Worm (Caenorhabditis elegans) whole organism, L2 larva: ENCODE measurements around the gene T04A6.2.

Experiments
- C34F6.9 ChIP-seq: fragments of 150-350 bp; optimal IDR thresholded peaks from 2 replicates; lab custom pipeline; 2014; ENCODE audit warnings: missing biosample characterization, missing genetic modification characterization
- F13H6.1 ChIP-seq: sonication (generic microtip); optimal IDR thresholded peaks from 2 replicates; lab custom pipeline; 2016; ENCODE audit warnings: missing genetic modification characterization, missing compliant biosample characterization
- R02D3.7 ChIP-seq: fragments of 150-350 bp; optimal IDR thresholded peaks from 2 replicates; lab custom pipeline; 2014; ENCODE audit warnings: missing biosample characterization, missing genetic modification characterization
- Y55F3AM.14 ChIP-seq: fragments of 200-800 bp; sonication (Bioruptor generic); optimal IDR thresholded peaks from 2 replicates; lab custom pipeline; 2018; ENCODE audit warnings: mild to moderate bottlenecking, missing genetic modification characterization, missing compliant biosample characterization
- ZK546.5 ChIP-seq: sonication (generic microtip); optimal IDR thresholded peaks from 2 replicates; lab custom pipeline; 2017; ENCODE audit warnings: missing biosample characterization, missing genetic modification characterization
- alr-1 ChIP-seq: fragments of 150-350 bp; optimal IDR thresholded peaks from 2 replicates; lab custom pipeline; 2014; ENCODE audit warnings: missing biosample characterization, missing genetic modification characterization
- aly-2 ChIP-seq: fragments of 150-350 bp; optimal IDR thresholded peaks from 2 replicates; lab custom pipeline; 2014; ENCODE audit warnings: missing biosample characterization, missing genetic modification characterization
- ama-1 ChIP-seq: fragments of 150-350 bp; optimal IDR thresholded peaks from 2 replicates; lab custom pipeline; 2018; ENCODE audit warnings: inconsistent platforms
- blmp-1 ChIP-seq: sonication (generic microtip); optimal IDR thresholded peaks from 2 replicates; lab custom pipeline; 2017; ENCODE audit warnings: missing genetic modification characterization, mild to moderate bottlenecking, missing compliant biosample characterization, antibody characterized with exemption, moderate library complexity; ENCODE audit not compliant: insufficient read depth
- ceh-16 ChIP-seq: fragments of 150-350 bp; optimal IDR thresholded peaks from 2 replicates; lab custom pipeline; 2014; ENCODE audit warnings: missing biosample characterization, missing genetic modification characterization
- ceh-82 ChIP-seq: fragments of 150-350 bp; optimal IDR thresholded peaks from 2 replicates; lab custom pipeline; 2014; ENCODE audit warnings: missing biosample characterization, missing genetic modification characterization
- crh-2 ChIP-seq: sonication (generic microtip); optimal IDR thresholded peaks from 2 replicates; lab custom pipeline; 2017; ENCODE audit warnings: missing biosample characterization, missing genetic modification characterization
- dmd-4 ChIP-seq: sonication (generic microtip); optimal IDR thresholded peaks from 2 replicates; lab custom pipeline; 2017; ENCODE audit warnings: missing biosample characterization, missing genetic modification characterization
- egl-27 ChIP-seq: sonication (generic microtip); optimal IDR thresholded peaks from 3 replicates; lab custom pipeline; 2017; ENCODE audit warnings: missing biosample characterization, missing genetic modification reagents, missing genetic modification characterization
- elt-1 ChIP-seq: fragments of 150-350 bp; optimal IDR thresholded peaks from 2 replicates; lab custom pipeline; 2014; ENCODE audit warnings: missing biosample characterization, missing genetic modification characterization
- elt-3 ChIP-seq: sonication (generic microtip); optimal IDR thresholded peaks from 2 replicates; lab custom pipeline; 2017; ENCODE audit warnings: missing biosample characterization, missing genetic modification characterization
- fos-1 ChIP-seq: fragments of 150-350 bp; optimal IDR thresholded peaks from 2 replicates; lab custom pipeline; 2014; ENCODE audit warnings: missing biosample characterization, missing genetic modification characterization
- gmeb-1 ChIP-seq: fragments of 150-350 bp; optimal IDR thresholded peaks from 2 replicates; lab custom pipeline; 2014; ENCODE audit warnings: missing biosample characterization, missing genetic modification characterization
- lin-11 ChIP-seq: fragments of 150-350 bp; sonication (generic microtip); optimal IDR thresholded peaks from 2 replicates; lab custom pipeline; 2014; ENCODE audit warnings: missing biosample characterization, missing genetic modification characterization, inconsistent platforms, mixed read lengths
- lin-13 ChIP-seq: fragments of 150-350 bp; optimal IDR thresholded peaks from 2 replicates; lab custom pipeline; 2014; ENCODE audit warnings: missing biosample characterization, missing genetic modification reagents, missing genetic modification characterization
- lin-39 ChIP-seq: fragments of 150-350 bp; optimal IDR thresholded peaks from 2 replicates; lab custom pipeline; 2014; ENCODE audit warnings: missing biosample characterization, missing genetic modification reagents, missing genetic modification characterization
- lsy-2 ChIP-seq, 2 experiments: fragments of 150-350 bp in 1 of 2; sonication (generic microtip) in 1 of 2; optimal IDR thresholded peaks; 2 replicates each; lab custom pipeline; 2014 to 2017; ENCODE audit warnings: missing biosample characterization in 2 of 2, missing genetic modification characterization in 2 of 2
- mab-5 ChIP-seq: fragments of 150-350 bp; optimal IDR thresholded peaks from 2 replicates; lab custom pipeline; 2014; ENCODE audit warnings: missing biosample characterization, missing genetic modification characterization
- mbf-1 ChIP-seq: sonication (generic microtip); optimal IDR thresholded peaks from 2 replicates; lab custom pipeline; 2017; ENCODE audit warnings: missing biosample characterization, missing genetic modification characterization
- mdl-1 ChIP-seq, 2 experiments: fragments of 150-350 bp in 1 of 2; sonication (generic microtip) in 1 of 2; optimal IDR thresholded peaks; 2 replicates each; lab custom pipeline; 2017; ENCODE audit warnings: missing biosample characterization in 2 of 2, missing genetic modification characterization in 2 of 2
- nhr-10 ChIP-seq: sonication (generic microtip); optimal IDR thresholded peaks from 2 replicates; lab custom pipeline; 2017; ENCODE audit warnings: missing biosample characterization, missing genetic modification characterization
- nhr-11 ChIP-seq: fragments of 150-350 bp; optimal IDR thresholded peaks from 2 replicates; lab custom pipeline; 2014; ENCODE audit warnings: missing biosample characterization, missing genetic modification characterization
- nhr-12 ChIP-seq: fragments of 150-350 bp; optimal IDR thresholded peaks from 2 replicates; lab custom pipeline; 2014; ENCODE audit warnings: missing biosample characterization, missing genetic modification characterization
- nhr-21 ChIP-seq: fragments of 150-350 bp; optimal IDR thresholded peaks from 2 replicates; lab custom pipeline; 2014; ENCODE audit warnings: missing biosample characterization, missing genetic modification characterization
- nhr-23 ChIP-seq: fragments of 150-350 bp; optimal IDR thresholded peaks from 2 replicates; lab custom pipeline; 2014; ENCODE audit warnings: missing biosample characterization, missing genetic modification reagents, missing genetic modification characterization
- nhr-237 ChIP-seq: fragments of 150-350 bp; optimal IDR thresholded peaks from 2 replicates; lab custom pipeline; 2014; ENCODE audit warnings: missing biosample characterization, missing genetic modification characterization
- nhr-25 ChIP-seq: fragments of 150-350 bp; sonication (generic microtip); optimal IDR thresholded peaks from 3 replicates; lab custom pipeline; 2014; ENCODE audit warnings: missing biosample characterization, missing genetic modification characterization
- nhr-6 ChIP-seq: fragments of 150-350 bp; optimal IDR thresholded peaks from 2 replicates; lab custom pipeline; 2014; ENCODE audit warnings: missing biosample characterization, missing genetic modification characterization
- nhr-77 ChIP-seq: fragments of 150-350 bp; optimal IDR thresholded peaks from 2 replicates; lab custom pipeline; 2014; ENCODE audit warnings: missing biosample characterization, missing genetic modification characterization
- peb-1 ChIP-seq: fragments of 150-350 bp; optimal IDR thresholded peaks from 2 replicates; lab custom pipeline; 2014; ENCODE audit warnings: missing biosample characterization, missing genetic modification characterization
- sem-4 ChIP-seq: fragments of 150-350 bp; optimal IDR thresholded peaks from 2 replicates; lab custom pipeline; 2014; ENCODE audit warnings: missing biosample characterization, missing genetic modification reagents, missing genetic modification characterization
- skn-1 ChIP-seq: sonication (generic microtip); optimal IDR thresholded peaks from 2 replicates; lab custom pipeline; 2017; ENCODE audit warnings: missing biosample characterization, missing genetic modification characterization
- sma-3 ChIP-seq: sonication (generic microtip); optimal IDR thresholded peaks from 2 replicates; lab custom pipeline; 2016; ENCODE audit warnings: missing genetic modification reagents, missing genetic modification characterization, missing compliant biosample characterization
- snpc-4 ChIP-seq: fragments of 150-350 bp; optimal IDR thresholded peaks from 2 replicates; lab custom pipeline; 2014; ENCODE audit warnings: missing biosample characterization, missing genetic modification characterization
- unc-39 ChIP-seq: fragments of 150-350 bp; optimal IDR thresholded peaks from 2 replicates; lab custom pipeline; 2014; ENCODE audit warnings: missing biosample characterization, missing genetic modification characterization
- unc-55 ChIP-seq: fragments of 150-350 bp; sonication (generic microtip); optimal IDR thresholded peaks from 3 replicates; lab custom pipeline; 2014; ENCODE audit warnings: missing biosample characterization, missing genetic modification reagents, missing genetic modification characterization
- unc-62 ChIP-seq: fragments of 150-350 bp; optimal IDR thresholded peaks from 2 replicates; lab custom pipeline; 2014; ENCODE audit warnings: missing biosample characterization, missing genetic modification reagents, missing genetic modification characterization
- zag-1 ChIP-seq: fragments of 150-350 bp; optimal IDR thresholded peaks from 2 replicates; lab custom pipeline; 2014; ENCODE audit warnings: missing biosample characterization, missing genetic modification characterization
- ztf-1 ChIP-seq: fragments of 200-800 bp; sonication (Bioruptor generic); conservative IDR thresholded peaks from 2 replicates; pipeline ENCODE4 v1.3.6; 2022; ENCODE audit warnings: missing genetic modification characterization, missing compliant biosample characterization
- ztf-11 ChIP-seq: sonication (generic microtip); optimal IDR thresholded peaks from 2 replicates; lab custom pipeline; 2017; ENCODE audit warnings: missing biosample characterization, missing genetic modification characterization
- ztf-4 ChIP-seq: fragments of 150-350 bp; optimal IDR thresholded peaks from 2 replicates; lab custom pipeline; 2014; ENCODE audit warnings: missing biosample characterization, missing genetic modification characterization

The T04A6.2 gene

DNA sequence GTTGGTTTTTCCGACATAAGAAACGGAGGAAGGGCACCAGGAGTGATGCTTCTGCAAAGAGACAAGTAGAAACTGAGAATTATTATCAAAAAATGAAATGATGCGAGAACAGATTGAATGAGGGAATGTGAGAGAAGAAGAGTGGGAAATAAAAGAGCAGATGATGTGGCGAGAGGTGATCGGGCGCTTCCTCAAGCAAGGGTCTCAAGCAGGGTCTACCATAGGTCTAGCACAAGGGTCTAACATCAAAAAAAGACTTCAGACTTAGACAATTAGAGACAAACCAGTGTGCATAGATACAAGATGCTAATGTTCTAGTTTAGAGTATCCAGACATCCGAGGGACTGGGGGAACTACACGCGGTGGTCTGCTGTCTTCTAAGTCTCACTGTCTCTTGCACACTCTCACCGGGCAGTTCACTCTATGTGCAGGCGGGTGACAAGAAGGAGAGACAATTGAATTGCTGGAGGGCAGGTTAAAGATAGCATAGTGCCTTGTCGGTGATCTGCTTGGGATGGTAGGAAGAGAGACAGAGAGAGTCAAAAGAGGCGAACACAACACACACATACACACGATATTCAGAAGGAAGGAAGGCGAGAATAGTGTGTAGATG is 44.4 kb upstream of the T04A6.2 start, which contains the start of gene R13A5.7 (continued):
- no peak for TF ChIP-seq lin-11
- peak; percentile 62 for TF ChIP-seq lin-13 (GFP tag; lab: Kevin White, UChicago)
- no peak for TF ChIP-seq nhr-10 (tag; lab: Kevin White, UChicago)
- peak; percentile 40 for TF ChIP-seq blmp-1 (tag; lab: Kevin White, UChicago)
- TF ChIP-seq Y55F3AM.14 (GFP tag; lab: Kevin White, UChicago): no peak
- no peak for TF ChIP-seq lin-39
- peak; percentile 60 for TF ChIP-seq egl-27 (tag; lab: Kevin White, UChicago)
- peak; percentile 89 for TF ChIP-seq crh-2 (tag; lab: Kevin White, UChicago)
- peak; percentile 50 for TF ChIP-seq sma-3 (GFP tag; lab: Kevin White, UChicago)

DNA sequence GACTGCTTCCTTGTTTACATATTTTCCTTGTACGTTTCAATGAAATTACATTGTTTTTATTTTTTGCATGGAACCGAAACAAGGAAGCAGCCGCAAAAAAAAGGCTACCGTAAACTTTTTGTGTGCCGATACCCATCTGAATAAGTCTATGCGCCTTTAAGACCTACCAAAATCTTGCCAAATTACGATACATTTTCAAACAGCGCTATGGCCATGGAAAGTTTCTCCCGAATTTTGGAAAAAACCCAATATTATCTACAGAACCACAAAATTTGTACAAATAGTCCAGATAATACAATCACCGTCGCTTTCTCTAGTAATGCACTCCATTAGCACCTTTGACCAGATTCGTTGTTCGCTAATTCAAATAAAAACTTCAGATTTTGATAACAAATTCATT is 42.9 kb upstream of the T04A6.2 start:
- no peak for TF ChIP-seq ama-1 (lab: Kevin White, UChicago)
- no peak for TF ChIP-seq ztf-11 (tag; lab: Kevin White, UChicago)
- TF ChIP-seq nhr-21 (tag; lab: Kevin White, UChicago): no peak
- TF ChIP-seq nhr-10 (tag; lab: Kevin White, UChicago): no peak
- TF ChIP-seq egl-27 (tag; lab: Kevin White, UChicago): no peak
- TF ChIP-seq fos-1 (tag; lab: Kevin White, UChicago): no peak
- no peak for TF ChIP-seq sem-4 (tag; lab: Kevin White, UChicago)
- no peak for TF ChIP-seq mdl-1 (tag; optimal IDR thresholded peaks at IDR 0.05; lab: Kevin White, UChicago)

DNA sequence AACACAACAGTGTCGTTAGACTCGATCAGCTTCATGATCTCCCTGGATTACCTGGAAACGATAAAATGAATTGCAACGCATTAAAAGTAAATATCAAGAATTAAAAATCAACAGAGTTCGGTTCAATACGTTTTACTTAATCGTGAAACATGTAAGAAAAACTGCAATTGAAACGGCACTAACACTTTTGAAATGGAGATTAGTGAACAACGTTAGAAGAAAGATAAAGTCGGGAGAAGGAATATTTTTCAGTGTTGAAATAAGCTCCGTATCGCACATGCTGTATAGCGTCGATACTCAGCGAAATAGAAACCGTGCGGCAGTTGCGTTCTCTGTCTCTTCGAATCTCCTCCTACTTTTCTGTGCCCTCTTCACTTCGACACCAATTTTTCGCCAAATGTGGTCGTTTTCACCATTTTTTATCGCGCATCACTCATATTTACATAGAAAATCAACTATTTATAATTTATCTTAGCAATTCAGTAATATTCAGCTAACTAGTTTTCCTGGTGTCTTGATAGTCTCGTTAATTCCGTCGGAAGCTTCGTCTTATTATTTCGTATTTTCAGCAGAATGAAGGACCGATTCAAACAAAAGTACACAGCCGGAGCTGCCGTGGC is 41.7 kb upstream of the T04A6.2 start, which contains the start of the genes rpl-9 and lpd-7:
Gene rpl-9, minus strand, starts transcription at position 51 of the 620 bp plus-strand sequence.
Gene lpd-7, plus strand, starts transcription at position 570 of the 620 bp plus-strand sequence.
- TF ChIP-seq nhr-12 (tag; lab: Kevin White, UChicago): no peak
- TF ChIP-seq nhr-77 (tag; lab: Kevin White, UChicago): no peak
- TF ChIP-seq sem-4 (tag; lab: Kevin White, UChicago): peak; percentile 42
- peak; percentile 72 for TF ChIP-seq nhr-21 (tag; lab: Kevin White, UChicago)
- TF ChIP-seq egl-27 (tag; lab: Kevin White, UChicago): peak; percentile 76
- no peak for TF ChIP-seq mbf-1
- no peak for TF ChIP-seq skn-1
- peak; percentile 75 for TF ChIP-seq ama-1 (lab: Kevin White, UChicago)
- TF ChIP-seq gmeb-1 (tag; lab: Kevin White, UChicago): peak; percentile 75
- TF ChIP-seq elt-1 (tag; lab: Kevin White, UChicago): no peak
- TF ChIP-seq unc-39 (tag; lab: Kevin White, UChicago): no peak
- TF ChIP-seq snpc-4: peak; percentile 56
- no peak for TF ChIP-seq dmd-4
- no peak for TF ChIP-seq nhr-237 (tag; lab: Kevin White, UChicago)
- TF ChIP-seq mdl-1 (tag; optimal IDR thresholded peaks at IDR 0.05; lab: Kevin White, UChicago): peak; percentile 8 to 57
- TF ChIP-seq sma-3 (GFP tag; lab: Kevin White, UChicago): peak; percentile 62
- peak; percentile 97 for TF ChIP-seq unc-55 (GFP tag; lab: Kevin White, UChicago)
- no peak for TF ChIP-seq lin-39
- TF ChIP-seq C34F6.9 (tag; lab: Kevin White, UChicago): peak; percentile 93
- no peak for TF ChIP-seq nhr-11 (tag; lab: Kevin White, UChicago)
- peak; percentile 65 to 91 for TF ChIP-seq lsy-2 (tag; optimal IDR thresholded peaks at IDR 0.05; lab: Kevin White, UChicago)
- peak; percentile 72 for TF ChIP-seq blmp-1 (tag; lab: Kevin White, UChicago)
- no peak for TF ChIP-seq R02D3.7
- TF ChIP-seq peb-1: no peak
- no peak for TF ChIP-seq ztf-11 (tag; lab: Kevin White, UChicago)
- TF ChIP-seq ztf-4: peak; percentile 64
- TF ChIP-seq crh-2 (tag; lab: Kevin White, UChicago): peak; percentile 87
- no peak for TF ChIP-seq alr-1 (tag; lab: Kevin White, UChicago)
- peak; percentile 77 for TF ChIP-seq nhr-6
- no peak for TF ChIP-seq ZK546.5 (tag; lab: Kevin White, UChicago)
- TF ChIP-seq elt-3 (tag; lab: Kevin White, UChicago): no peak
- TF ChIP-seq nhr-25 (tag; lab: Kevin White, UChicago): peak; percentile 82
- TF ChIP-seq ceh-82 (tag; lab: Kevin White, UChicago): no peak
- peak; percentile 60 for TF ChIP-seq F13H6.1 (tag; lab: Kevin White, UChicago)
- peak; percentile 67 for TF ChIP-seq zag-1 (tag; lab: Kevin White, UChicago)
- no peak for TF ChIP-seq aly-2 (tag; lab: Kevin White, UChicago)
- TF ChIP-seq fos-1 (tag; lab: Kevin White, UChicago): peak; percentile 62
- TF ChIP-seq ceh-16: peak; percentile 20
- TF ChIP-seq lin-13 (GFP tag; lab: Kevin White, UChicago): peak; percentile 89
- TF ChIP-seq lin-11: peak; percentile 72
- no peak for TF ChIP-seq nhr-10 (tag; lab: Kevin White, UChicago)
- TF ChIP-seq ztf-1 (GFP tag; lab: Robert Waterston, UW): no peak
- TF ChIP-seq Y55F3AM.14 (GFP tag; lab: Kevin White, UChicago): no peak
- no peak for TF ChIP-seq unc-62
- no peak for TF ChIP-seq nhr-23
- peak; percentile 39 for TF ChIP-seq mab-5 (tag; lab: Kevin White, UChicago)
